Worm (Caenorhabditis elegans) whole organism, late embryonic: ENCODE measurements around the gene spat-1.

Source experiments
- C38D4.7 ChIP-seq: fragments of 200-800 bp; sonication (Bioruptor generic); optimal IDR thresholded peaks from 2 replicates; lab custom pipeline; 2018; ENCODE audit warnings: mild to moderate bottlenecking, missing genetic modification characterization, moderate library complexity, missing compliant biosample characterization
- F13H6.1 ChIP-seq: sonication (generic microtip); optimal IDR thresholded peaks from 2 replicates; lab custom pipeline; 2016; ENCODE audit warnings: missing genetic modification characterization, missing compliant biosample characterization
- K02D7.2 ChIP-seq: sonication (generic microtip); optimal IDR thresholded peaks from 2 replicates; lab custom pipeline; 2017; ENCODE audit warnings: mild to moderate bottlenecking, missing genetic modification characterization, missing compliant biosample characterization
- K09A11.1 ChIP-seq: sonication (generic microtip); optimal IDR thresholded peaks from 2 replicates; lab custom pipeline; 2017; ENCODE audit warnings: antibody characterized with exemption, mild to moderate bottlenecking, missing genetic modification characterization, missing compliant biosample characterization; ENCODE audit not compliant: insufficient read depth
- ceh-14 ChIP-seq: sonication (generic microtip); optimal IDR thresholded peaks from 2 replicates; lab custom pipeline; 2016; ENCODE audit warnings: missing genotype, missing genetic modification characterization, missing compliant biosample characterization
- dmd-4 ChIP-seq: sonication (generic microtip); optimal IDR thresholded peaks from 2 replicates; lab custom pipeline; 2016; ENCODE audit warnings: borderline replicate concordance, missing genetic modification characterization, missing compliant biosample characterization
- elt-2 ChIP-seq: sonication (generic microtip); optimal IDR thresholded peaks from 2 replicates; lab custom pipeline; 2016; ENCODE audit warnings: missing genetic modification reagents, missing genetic modification characterization, missing compliant biosample characterization
- elt-4 ChIP-seq: sonication (generic microtip); optimal IDR thresholded peaks from 2 replicates; lab custom pipeline; 2016; ENCODE audit warnings: missing genetic modification characterization, missing compliant biosample characterization
- hlh-6 ChIP-seq: sonication (generic microtip); optimal IDR thresholded peaks from 2 replicates; lab custom pipeline; 2016; ENCODE audit warnings: missing genotype, missing genetic modification characterization, missing compliant biosample characterization
- nfya-1 ChIP-seq: sonication (generic microtip); optimal IDR thresholded peaks from 2 replicates; lab custom pipeline; 2017; ENCODE audit warnings: missing genetic modification characterization, mild to moderate bottlenecking, missing compliant biosample characterization, antibody characterized with exemption, moderate library complexity
- nhr-11 ChIP-seq: fragments of 150-350 bp; optimal IDR thresholded peaks from 2 replicates; lab custom pipeline; 2014; ENCODE audit warnings: missing biosample characterization, missing genetic modification characterization
- nhr-232 ChIP-seq: sonication (generic microtip); optimal IDR thresholded peaks from 2 replicates; lab custom pipeline; 2016; ENCODE audit warnings: missing genetic modification characterization, missing compliant biosample characterization
- pqm-1 ChIP-seq: sonication (generic microtip); optimal IDR thresholded peaks from 2 replicates; lab custom pipeline; 2016; ENCODE audit warnings: missing genetic modification characterization, missing compliant biosample characterization
- rnt-1 ChIP-seq: sonication (generic microtip); optimal IDR thresholded peaks from 2 replicates; lab custom pipeline; 2016; ENCODE audit warnings: missing genetic modification characterization, missing compliant biosample characterization

DNA sequence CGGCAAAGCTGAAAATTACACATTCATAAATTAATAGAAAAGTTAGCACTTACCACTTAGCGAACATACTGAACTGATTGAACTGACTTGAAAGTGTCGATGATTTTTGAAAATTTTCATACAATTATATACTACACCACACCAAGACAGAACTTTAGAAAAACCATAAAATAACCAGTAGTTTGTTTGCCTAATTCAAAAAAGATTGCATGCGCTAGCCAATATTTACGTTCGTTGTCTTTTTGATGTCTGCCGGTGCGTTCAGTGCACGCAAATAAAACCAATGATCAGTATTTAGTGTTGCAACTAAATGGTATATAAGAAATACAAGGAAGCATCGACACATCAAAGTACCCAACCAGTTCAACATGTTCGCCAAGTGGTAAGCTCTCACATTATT lies 52.0 kb downstream of the spat-1 start, which contains the start of the genes nspb-8 and nspb-9:
- TF ChIP-seq elt-4 (tag; lab: Kevin White, UChicago) (no peak), ceh-14 (tag; lab: Kevin White, UChicago) (no peak), K09A11.1 (tag; lab: Kevin White, UChicago) (no peak), F13H6.1 (tag; lab: Kevin White, UChicago) (no peak), pqm-1 (tag; lab: Kevin White, UChicago) (no peak), C38D4.7 (GFP tag; lab: Kevin White, UChicago) (no peak), rnt-1 (no peak), hlh-6 (tag; lab: Kevin White, UChicago) (no peak), elt-2 (no peak), nhr-11 (no peak), dmd-4 (tag; lab: Kevin White, UChicago) (no peak), K02D7.2 (tag; lab: Kevin White, UChicago) (no peak), nfya-1 (no peak), nhr-232 (tag; lab: Kevin White, UChicago) (no peak)
